Worm (Caenorhabditis elegans) whole organism, midembryonic: Measurements from ENCODE around the gene W08E12.7.
A peak's percentile ranks its signal among the peaks of the same experiment; 100 is the strongest.
"Not testable (repeated sequence)": the region's sequence is repeated elsewhere in the genome, so short reads cannot be mapped to it uniquely, and the experiment has no call there.

Source experiments
- T22C8.4 ChIP-seq: fragments of 200-800 bp; sonication (Bioruptor generic); IDR thresholded peaks from 2 replicates; pipeline ENCODE4 v1.3.6; 2022; ENCODE audit warnings: missing genetic modification characterization, missing compliant biosample characterization
- cog-1 ChIP-seq: sonication (generic microtip); optimal IDR thresholded peaks from 2 replicates; lab custom pipeline; 2016; ENCODE audit warnings: missing genetic modification characterization, missing compliant biosample characterization
- flt-1 ChIP-seq: fragments of 200-800 bp; sonication (Bioruptor generic); IDR thresholded peaks from 2 replicates; pipeline ENCODE4 v1.3.6; 2022; ENCODE audit warnings: missing genetic modification characterization, missing compliant biosample characterization
- klf-2 ChIP-seq: fragments of 200-800 bp; sonication (Bioruptor generic); conservative IDR thresholded peaks from 2 replicates; pipeline ENCODE4 v1.3.6; 2022; ENCODE audit warnings: missing genetic modification reagents, missing genetic modification characterization, missing compliant biosample characterization
- med-1 ChIP-seq: sonication (generic microtip); optimal IDR thresholded peaks from 2 replicates; lab custom pipeline; 2017; ENCODE audit warnings: missing genetic modification characterization, mild to moderate bottlenecking, missing compliant biosample characterization, antibody characterized with exemption, missing genetic modification reagents; ENCODE audit not compliant: insufficient read depth
- ref-1 ChIP-seq: fragments of 200-800 bp; sonication (Bioruptor generic); conservative IDR thresholded peaks from 2 replicates; pipeline ENCODE4 v1.3.6; 2022; ENCODE audit warnings: missing genetic modification reagents, missing genetic modification characterization, missing compliant biosample characterization
- tab-1 ChIP-seq: fragments of 200-800 bp; sonication (Bioruptor generic); IDR thresholded peaks from 2 replicates; pipeline ENCODE4 v1.3.6; 2022; ENCODE audit warnings: missing genetic modification characterization, missing compliant biosample characterization
- ztf-23 ChIP-seq: fragments of 200-800 bp; sonication (Bioruptor generic); IDR thresholded peaks from 2 replicates; pipeline ENCODE4 v1.3.6; 2022; ENCODE audit warnings: missing genetic modification reagents, missing genetic modification characterization, missing compliant biosample characterization
- ztf-29 ChIP-seq: fragments of 200-800 bp; sonication (Bioruptor generic); IDR thresholded peaks from 2 replicates; pipeline ENCODE4 v1.3.6; 2022; ENCODE audit warnings: missing genetic modification reagents, missing genetic modification characterization, missing compliant biosample characterization

The W08E12.7 gene

DNA sequence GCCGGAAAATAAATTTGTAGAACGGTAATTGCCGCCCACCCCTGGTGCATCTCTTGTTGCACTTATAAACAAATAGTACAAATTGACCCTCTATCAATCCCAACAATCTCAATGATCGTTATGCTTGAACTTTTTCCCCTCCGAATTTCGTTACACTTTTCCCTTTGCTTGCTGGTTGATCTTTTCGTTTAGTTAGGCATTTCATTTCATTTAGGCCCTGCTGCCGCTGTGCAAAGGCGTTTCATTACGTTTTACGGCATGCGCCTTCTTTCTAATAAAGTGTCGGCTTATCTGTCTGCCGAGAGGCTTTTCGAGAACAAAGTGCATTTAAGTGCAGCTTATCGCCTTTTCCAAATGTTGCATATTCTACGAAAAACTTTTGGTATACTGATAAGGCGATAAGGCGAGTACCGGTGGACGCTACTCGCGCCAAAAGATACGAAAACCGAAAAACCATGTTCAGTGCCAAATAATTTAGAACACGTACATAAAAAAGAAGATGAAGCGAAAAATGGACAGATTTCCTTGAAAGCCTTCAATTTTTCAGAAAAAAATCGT lies 15.8 kb downstream of the W08E12.7 start:
- TF ChIP-seq T22C8.4 (GFP tag; lab: Robert Waterston, UW) (no peak), tab-1 (no peak), flt-1 (GFP tag; lab: Robert Waterston, UW) (no peak), med-1 (GFP tag; lab: Kevin White, UChicago) (no peak)

ce11 chrIV:3311243-3311642 lies 16.3 kb downstream of the W08E12.7 start, which contains the start of gene zip-11:
TSS of gene zip-11 (plus strand) at chrIV:3311276.
- TF ChIP-seq klf-2 (GFP tag; lab: Robert Waterston, UW) (no peak), T22C8.4 (GFP tag; lab: Robert Waterston, UW) (peak; percentile 62; the same call in 1 of the 2 replicates), ztf-23 (GFP tag; lab: Robert Waterston, UW) (no peak)

ce11 chrIV:3313311-3313710 lies 18.4 kb downstream of the W08E12.7 start:
- TF ChIP-seq ztf-23 (GFP tag; lab: Robert Waterston, UW) = 0 out of 2 replicates have a peak, but pooled peaks have one; percentile 34

DNA sequence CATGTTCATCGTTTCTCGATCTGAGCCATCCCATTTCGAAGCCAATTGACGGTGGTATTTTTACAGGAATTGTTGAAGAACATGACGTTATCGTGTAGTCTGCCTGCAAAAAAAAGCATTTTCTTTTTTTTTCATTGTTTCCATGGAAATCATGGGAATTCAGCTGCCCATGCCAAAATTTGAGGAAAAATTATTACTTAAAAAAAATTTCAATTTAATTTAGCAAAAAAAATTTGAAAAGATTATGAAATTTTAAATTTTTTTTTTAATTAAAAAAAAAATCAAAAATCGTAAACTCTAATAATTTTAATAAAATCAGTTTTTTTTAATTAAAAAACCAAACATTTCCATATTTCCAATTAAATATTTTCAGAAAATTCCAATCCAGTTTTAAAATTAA lies 36.8 kb downstream of the W08E12.7 start, which contains the start of gene F42A6.5:
F42A6.5 (minus strand) TSS at position 101 of the 400 bp plus-strand sequence.
- TF ChIP-seq flt-1 (GFP tag; lab: Robert Waterston, UW); tab-1; ztf-29 (GFP tag; lab: Robert Waterston, UW): not testable (repeated sequence)

DNA sequence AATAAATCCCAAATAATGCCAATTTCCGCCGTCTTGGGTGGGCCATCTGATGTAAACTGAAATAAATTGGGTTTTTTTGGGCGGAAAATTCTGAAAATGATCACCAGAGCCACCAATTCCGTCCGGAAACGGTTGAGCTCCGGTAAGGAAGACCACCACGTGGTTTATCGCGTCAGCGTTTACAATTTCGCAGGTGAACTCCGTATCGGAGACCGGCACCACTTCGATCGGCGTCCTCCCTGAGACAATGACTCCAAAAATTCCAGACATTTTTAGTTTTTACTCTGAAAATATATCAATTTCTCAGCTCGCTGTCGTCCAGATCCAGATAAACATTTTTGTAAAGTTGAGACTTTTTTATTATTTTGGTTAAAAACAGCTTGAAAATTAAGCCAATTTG lies 41.6 kb downstream of the W08E12.7 start, which contains the start of gene F42A6.6:
F42A6.6 (minus strand) TSS at position 289 of the 400 bp plus-strand sequence.
- TF ChIP-seq tab-1 = no peak
- no peak for TF ChIP-seq flt-1 (GFP tag; lab: Robert Waterston, UW)
- no peak for TF ChIP-seq med-1 (GFP tag; lab: Kevin White, UChicago)
- no peak for TF ChIP-seq ref-1 (GFP tag; lab: Robert Waterston, UW)
- 0 out of 2 replicates have a peak, but pooled peaks have one; percentile 26 for TF ChIP-seq ztf-23 (GFP tag; lab: Robert Waterston, UW)
- TF ChIP-seq ztf-29 (GFP tag; lab: Robert Waterston, UW) = no peak

ce11 chrIV:3337275-3337674 lies 42.3 kb downstream of the W08E12.7 start:
- TF ChIP-seq tab-1 (no peak; the same call in none of the 2 replicates), cog-1 (no peak), T22C8.4 (GFP tag; lab: Robert Waterston, UW) (0 out of 2 replicates have a peak, but pooled peaks have one; percentile 25), ztf-23 (GFP tag; lab: Robert Waterston, UW) (peak; percentile 72), med-1 (GFP tag; lab: Kevin White, UChicago) (no peak), ref-1 (GFP tag; lab: Robert Waterston, UW) (peak; percentile 57), klf-2 (GFP tag; lab: Robert Waterston, UW) (no peak), flt-1 (GFP tag; lab: Robert Waterston, UW) (peak; percentile 74)

DNA sequence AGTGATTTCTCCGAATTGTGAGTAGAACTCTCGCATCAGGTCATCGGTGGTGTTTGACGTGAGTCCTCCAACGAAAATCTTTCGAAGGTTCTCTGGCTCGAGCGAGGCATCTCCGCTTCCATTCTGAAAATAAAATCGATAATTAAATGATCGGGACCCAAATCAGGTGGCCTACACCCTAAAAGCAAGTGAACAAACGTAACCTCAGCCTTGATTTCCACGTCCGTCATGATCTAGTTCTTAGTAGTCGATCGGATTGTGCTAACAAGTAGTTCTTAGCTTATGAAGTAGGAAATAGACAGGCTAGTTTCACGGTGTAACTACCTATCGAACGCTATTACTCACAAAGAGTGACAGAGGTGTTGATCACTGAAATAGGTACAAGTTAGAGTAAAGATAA lies 43.2 kb downstream of the W08E12.7 start:
- TF ChIP-seq cog-1 (no peak), ztf-29 (GFP tag; lab: Robert Waterston, UW) (no peak), tab-1 (no peak), flt-1 (GFP tag; lab: Robert Waterston, UW) (no peak), klf-2 (GFP tag; lab: Robert Waterston, UW) (no peak), T22C8.4 (GFP tag; lab: Robert Waterston, UW) (peak; percentile 40; the same call in 1 of the 2 replicates), med-1 (GFP tag; lab: Kevin White, UChicago) (no peak)

DNA sequence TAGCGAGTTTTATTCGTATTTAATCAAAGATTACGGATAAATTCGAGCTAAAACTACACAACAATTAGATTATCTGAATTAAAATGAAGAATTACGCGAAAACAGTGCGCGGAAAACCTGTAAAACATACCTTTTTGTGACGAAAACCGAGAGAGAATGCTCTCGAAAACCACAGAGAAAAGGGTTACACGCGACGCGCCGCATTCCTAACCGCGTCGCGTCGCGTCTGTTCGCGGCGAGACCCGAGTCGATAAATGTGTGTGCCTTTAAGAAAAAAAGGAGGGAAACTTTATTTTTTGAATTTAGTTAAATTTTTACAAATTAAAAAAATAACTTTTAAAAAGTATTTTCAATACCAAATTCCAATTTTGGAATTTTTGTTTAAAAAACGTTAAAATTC lies 43.7 kb downstream of the W08E12.7 start, which contains the start of gene hrpa-1:
hrpa-1 (minus strand) TSS at position 192 of the 400 bp plus-strand sequence.
- TF ChIP-seq ref-1 (GFP tag; lab: Robert Waterston, UW) = no peak
- 0 out of 2 replicates have a peak, but pooled peaks have one; percentile 12 for TF ChIP-seq ztf-23 (GFP tag; lab: Robert Waterston, UW)
- TF ChIP-seq cog-1 = peak; percentile 51
- no peak for TF ChIP-seq med-1 (GFP tag; lab: Kevin White, UChicago)

- TF ChIP-seq ref-1 (GFP tag; lab: Robert Waterston, UW) = no peak
- TF ChIP-seq ztf-23 (GFP tag; lab: Robert Waterston, UW) = no peak
- TF ChIP-seq klf-2 (GFP tag; lab: Robert Waterston, UW) = no peak
- no peak for TF ChIP-seq cog-1
- TF ChIP-seq flt-1 (GFP tag; lab: Robert Waterston, UW) = no peak
- TF ChIP-seq med-1 (GFP tag; lab: Kevin White, UChicago) = no peak
- no peak for TF ChIP-seq ztf-29 (GFP tag; lab: Robert Waterston, UW)
- TF ChIP-seq T22C8.4 (GFP tag; lab: Robert Waterston, UW) = no peak
- no peak for TF ChIP-seq tab-1
These were observed 46.2 kb downstream of the W08E12.7 start, which contains the start of gene F42A6.2 for ce11 chrIV:3341170-3341569. TSS of gene F42A6.2 (plus strand) at chrIV:3341470.

DNA sequence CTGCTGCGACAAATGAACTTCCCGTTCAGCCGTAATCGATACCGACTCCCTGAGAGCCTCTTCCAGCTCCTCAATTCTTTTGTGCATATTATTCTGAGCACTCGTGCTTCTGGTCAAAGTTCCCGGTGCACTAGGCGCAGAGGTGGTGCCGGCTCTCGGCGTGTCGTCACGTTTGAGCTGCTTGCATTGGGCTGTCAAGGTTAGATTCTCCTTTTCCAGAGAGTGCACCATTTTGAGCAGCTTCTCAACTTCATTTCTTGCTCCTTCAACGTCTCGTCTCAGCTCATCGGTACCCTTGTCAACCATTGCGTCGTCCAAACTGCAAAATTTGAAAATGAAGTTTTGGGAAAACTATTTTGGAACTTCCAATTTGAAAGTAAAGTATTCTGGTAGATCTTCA lies 50.5 kb downstream of the W08E12.7 start:
- TF ChIP-seq klf-2 (GFP tag; lab: Robert Waterston, UW) = no peak
- TF ChIP-seq ztf-23 (GFP tag; lab: Robert Waterston, UW) = no peak
- no peak for TF ChIP-seq flt-1 (GFP tag; lab: Robert Waterston, UW)
- TF ChIP-seq ztf-29 (GFP tag; lab: Robert Waterston, UW) = no peak
- TF ChIP-seq med-1 (GFP tag; lab: Kevin White, UChicago) = no peak
- no peak for TF ChIP-seq T22C8.4 (GFP tag; lab: Robert Waterston, UW)
- no peak for TF ChIP-seq cog-1
- TF ChIP-seq tab-1 = no peak
- TF ChIP-seq ref-1 (GFP tag; lab: Robert Waterston, UW) = no peak
